Worm (Caenorhabditis elegans) whole organism, L4 larva: Measurements from ENCODE around the gene F48E8.4.
A peak's percentile ranks its signal among the peaks of the same experiment; 100 is the strongest.

ENCODE experiments used
- F10B5.3 ChIP-seq: sonication (generic microtip); optimal IDR thresholded peaks from 2 replicates; lab custom pipeline; 2016; ENCODE audit warnings: mild to moderate bottlenecking, missing genetic modification characterization, missing compliant biosample characterization
- F26F4.8 ChIP-seq: fragments of 200-800 bp; sonication (Bioruptor generic); conservative IDR thresholded peaks from 2 replicates; pipeline ENCODE4 v1.3.6; 2022; ENCODE audit warnings: missing genetic modification characterization, missing compliant biosample characterization
- F37D6.2 ChIP-seq: sonication (generic microtip); optimal IDR thresholded peaks from 2 replicates; lab custom pipeline; 2016; ENCODE audit warnings: mild to moderate bottlenecking, missing genetic modification characterization, missing compliant biosample characterization
- F44E2.7 ChIP-seq: fragments of 200-800 bp; sonication (Bioruptor generic); IDR thresholded peaks from 2 replicates; pipeline ENCODE4 v2.1.2; 2022; ENCODE audit warnings: missing genetic modification characterization, missing compliant biosample characterization
- F49E8.2 ChIP-seq: sonication (generic microtip); optimal IDR thresholded peaks from 2 replicates; lab custom pipeline; 2016; ENCODE audit warnings: missing compliant biosample characterization, mild to moderate bottlenecking, missing genetic modification characterization, borderline replicate concordance
- Y48G9A.11 ChIP-seq: fragments of 200-800 bp; sonication (Bioruptor generic); IDR thresholded peaks from 2 replicates; pipeline ENCODE4 v1.3.6; 2022; ENCODE audit warnings: missing genetic modification reagents, missing genetic modification characterization, missing compliant biosample characterization
- ZK337.2 ChIP-seq: fragments of 200-800 bp; sonication (Bioruptor generic); IDR thresholded peaks from 2 replicates; pipeline ENCODE4 v1.3.6; 2022; ENCODE audit warnings: missing genetic modification reagents, missing genetic modification characterization, missing compliant biosample characterization
- ama-1 ChIP-seq: fragments of 150-350 bp; optimal IDR thresholded peaks from 2 replicates; lab custom pipeline; 2014; ENCODE audit warnings: inconsistent platforms, mixed read lengths
- ceh-20 ChIP-seq: fragments of 200-800 bp; sonication (Bioruptor generic); IDR thresholded peaks from 2 replicates; pipeline ENCODE4 v1.3.6; 2022; ENCODE audit warnings: missing genetic modification reagents, missing genetic modification characterization, missing compliant biosample characterization
- ceh-32 ChIP-seq: sonication (generic microtip); optimal IDR thresholded peaks from 2 replicates; lab custom pipeline; 2016; ENCODE audit warnings: mild to moderate bottlenecking, missing genetic modification characterization, missing compliant biosample characterization; ENCODE audit not compliant: poor library complexity
- ces-1 ChIP-seq: fragments of 150-350 bp; sonication (generic microtip); optimal IDR thresholded peaks from 4 replicates; lab custom pipeline; 2014; ENCODE audit warnings: missing biosample characterization, missing genetic modification reagents, missing genetic modification characterization
- cey-2 ChIP-seq: sonication (generic microtip); optimal IDR thresholded peaks from 3 replicates; lab custom pipeline; 2017; ENCODE audit warnings: missing genetic modification characterization, mild to moderate bottlenecking, missing compliant biosample characterization, antibody characterized with exemption, borderline replicate concordance; ENCODE audit not compliant: insufficient read depth
- ctbp-1 ChIP-seq: fragments of 200-800 bp; sonication (Bioruptor generic); IDR thresholded peaks from 2 replicates; pipeline ENCODE4 v1.3.6; 2022; ENCODE audit warnings: missing genetic modification reagents, missing genetic modification characterization, missing compliant biosample characterization
- daf-16 ChIP-seq, 3 experiments: sonication (generic microtip); optimal IDR thresholded peaks; 2 replicates each; lab custom pipeline; 2016 to 2017; ENCODE audit warnings: missing genetic modification characterization in 3 of 3, missing genetic modification reagents in 3 of 3, mild to moderate bottlenecking in 2 of 3, missing compliant biosample characterization in 2 of 3, missing biosample characterization in 1 of 3, moderate library complexity in 1 of 3
- daf-19 ChIP-seq: fragments of 200-800 bp; sonication (Bioruptor generic); conservative IDR thresholded peaks from 2 replicates; pipeline ENCODE4 v1.3.6; 2022; ENCODE audit warnings: missing genetic modification characterization, missing compliant biosample characterization
- dmd-6 ChIP-seq: fragments of 200-800 bp; sonication (Bioruptor generic); IDR thresholded peaks from 2 replicates; pipeline ENCODE4 v1.3.6; 2022; ENCODE audit warnings: missing genetic modification reagents, missing genetic modification characterization, missing compliant biosample characterization
- dve-1 ChIP-seq: sonication (generic microtip); optimal IDR thresholded peaks from 2 replicates; lab custom pipeline; 2017; ENCODE audit warnings: antibody characterized with exemption, mild to moderate bottlenecking, missing genetic modification characterization, missing compliant biosample characterization; ENCODE audit not compliant: insufficient read depth
- egl-27 ChIP-seq: sonication (generic microtip); optimal IDR thresholded peaks from 3 replicates; lab custom pipeline; 2017; ENCODE audit warnings: missing biosample characterization, missing genetic modification reagents, missing genetic modification characterization
- egl-43 ChIP-seq: fragments of 200-800 bp; sonication (Bioruptor generic); IDR thresholded peaks from 2 replicates; pipeline ENCODE4 v1.3.6; 2022; ENCODE audit warnings: missing genetic modification reagents, missing genetic modification characterization, missing compliant biosample characterization
- hif-1 ChIP-seq, 2 experiments: sonication (generic microtip); optimal IDR thresholded peaks; 2 replicates each; lab custom pipeline; 2016 to 2017; ENCODE audit warnings: missing compliant biosample characterization in 2 of 2, missing genetic modification characterization in 2 of 2, missing genetic modification reagents in 2 of 2, missing genotype in 2 of 2, mild to moderate bottlenecking in 1 of 2
- hlh-11 ChIP-seq: fragments of 200-800 bp; sonication (Bioruptor generic); optimal IDR thresholded peaks from 2 replicates; lab custom pipeline; 2018; ENCODE audit warnings: mild to moderate bottlenecking, missing genetic modification characterization, missing compliant biosample characterization
- hlh-30 ChIP-seq: sonication (generic microtip); optimal IDR thresholded peaks from 2 replicates; lab custom pipeline; 2017; ENCODE audit warnings: antibody characterized with exemption, mild to moderate bottlenecking, missing genetic modification characterization, missing compliant biosample characterization; ENCODE audit not compliant: insufficient read depth
- hmg-1.1 ChIP-seq: fragments of 200-800 bp; sonication (Bioruptor generic); IDR thresholded peaks from 2 replicates; pipeline ENCODE4 v1.3.6; 2022; ENCODE audit warnings: missing genetic modification reagents, missing genetic modification characterization, missing compliant biosample characterization
- lin-13 ChIP-seq: fragments of 150-350 bp; optimal IDR thresholded peaks from 2 replicates; lab custom pipeline; 2014; ENCODE audit warnings: missing biosample characterization, missing genetic modification reagents, missing genetic modification characterization
- lin-29 ChIP-seq: fragments of 200-800 bp; sonication (Bioruptor generic); IDR thresholded peaks from 2 replicates; pipeline ENCODE4 v1.3.6; 2022; ENCODE audit warnings: missing genetic modification reagents, missing genetic modification characterization, missing compliant biosample characterization
- mdl-1 ChIP-seq, 2 experiments: fragments of 150-350 bp in 1 of 2; sonication (generic microtip) in 1 of 2; optimal IDR thresholded peaks; 2 replicates each; lab custom pipeline; 2014 to 2017; ENCODE audit warnings: missing biosample characterization in 2 of 2, missing genetic modification characterization in 2 of 2
- mdt-29 ChIP-seq: fragments of 200-800 bp; sonication (Bioruptor generic); IDR thresholded peaks from 2 replicates; pipeline ENCODE4 v1.3.6; 2022; ENCODE audit warnings: missing genetic modification reagents, missing genetic modification characterization, missing compliant biosample characterization
- mes-2 ChIP-seq: sonication (generic microtip); optimal IDR thresholded peaks from 2 replicates; lab custom pipeline; 2016; ENCODE audit warnings: missing genotype, mild to moderate bottlenecking, missing genetic modification characterization, missing compliant biosample characterization; ENCODE audit not compliant: poor library complexity, severe bottlenecking
- mxl-3 ChIP-seq: fragments of 200-800 bp; sonication (Bioruptor generic); optimal IDR thresholded peaks from 2 replicates; lab custom pipeline; 2018; ENCODE audit warnings: mild to moderate bottlenecking, missing genetic modification characterization, missing compliant biosample characterization
- nhr-10 ChIP-seq: fragments of 150-350 bp; optimal IDR thresholded peaks from 2 replicates; lab custom pipeline; 2014; ENCODE audit warnings: missing biosample characterization, missing genetic modification characterization
- nhr-102 ChIP-seq: sonication (generic microtip); optimal IDR thresholded peaks from 2 replicates; lab custom pipeline; 2016; ENCODE audit warnings: mild to moderate bottlenecking, missing genetic modification characterization, moderate library complexity, missing compliant biosample characterization
- nhr-11 ChIP-seq: fragments of 150-350 bp; optimal IDR thresholded peaks from 2 replicates; lab custom pipeline; 2014; ENCODE audit warnings: missing biosample characterization, missing genetic modification characterization
- nhr-111 ChIP-seq: fragments of 200-800 bp; sonication (Bioruptor generic); optimal IDR thresholded peaks from 2 replicates; lab custom pipeline; 2018; ENCODE audit warnings: mild to moderate bottlenecking, missing genetic modification characterization, missing compliant biosample characterization
- nhr-237 ChIP-seq: sonication (generic microtip); optimal IDR thresholded peaks from 2 replicates; lab custom pipeline; 2017; ENCODE audit warnings: missing biosample characterization, missing genetic modification characterization
- nhr-28 ChIP-seq: fragments of 150-350 bp; optimal IDR thresholded peaks from 2 replicates; lab custom pipeline; 2014; ENCODE audit warnings: missing biosample characterization, missing genetic modification characterization
- nhr-41 ChIP-seq: fragments of 200-800 bp; sonication (Bioruptor generic); IDR thresholded peaks from 2 replicates; pipeline ENCODE4 v1.3.6; 2022; ENCODE audit warnings: missing genetic modification reagents, missing genetic modification characterization, missing compliant biosample characterization
- nhr-48 ChIP-seq: sonication (generic microtip); optimal IDR thresholded peaks from 2 replicates; lab custom pipeline; 2016; ENCODE audit warnings: mild to moderate bottlenecking, missing genetic modification characterization, missing compliant biosample characterization
- nhr-6 ChIP-seq: fragments of 150-350 bp; optimal IDR thresholded peaks from 2 replicates; lab custom pipeline; 2014; ENCODE audit warnings: missing biosample characterization, missing genetic modification characterization
- nhr-76 ChIP-seq: fragments of 150-350 bp; optimal IDR thresholded peaks from 2 replicates; lab custom pipeline; 2014; ENCODE audit warnings: missing biosample characterization, missing genetic modification characterization
- php-3 ChIP-seq: fragments of 200-800 bp; sonication (Bioruptor generic); IDR thresholded peaks from 2 replicates; pipeline ENCODE4 v1.3.6; 2022; ENCODE audit warnings: missing genetic modification reagents, missing genetic modification characterization, missing compliant biosample characterization
- pqm-1 ChIP-seq: sonication (generic microtip); optimal IDR thresholded peaks from 2 replicates; lab custom pipeline; 2017; ENCODE audit warnings: missing biosample characterization, missing genetic modification characterization
- snpc-4 ChIP-seq: fragments of 150-350 bp; optimal IDR thresholded peaks from 2 replicates; lab custom pipeline; 2014; ENCODE audit warnings: missing biosample characterization, missing genetic modification characterization
- unc-130 ChIP-seq: sonication (generic microtip); optimal IDR thresholded peaks from 2 replicates; lab custom pipeline; 2016; ENCODE audit warnings: missing genetic modification reagents, missing genetic modification characterization, missing compliant biosample characterization
- unc-62 ChIP-seq, 3 experiments: fragments of 150-350 bp in 1 of 3; sonication (generic microtip); optimal IDR thresholded peaks in 2 of 3; peaks in 1 of 3; 1 replicate in 1 of 3; 2 replicates in 2 of 3; lab custom pipeline; 2014 to 2017; ENCODE audit warnings: missing biosample characterization in 3 of 3, missing genetic modification characterization in 3 of 3, missing genetic modification reagents in 3 of 3, missing genotype in 1 of 3
- vab-7 ChIP-seq: fragments of 200-800 bp; sonication (Bioruptor generic); IDR thresholded peaks from 2 replicates; pipeline ENCODE4 v1.3.6; 2022; ENCODE audit warnings: missing genetic modification reagents, missing genetic modification characterization, missing compliant biosample characterization
- zfp-2 ChIP-seq: sonication (generic microtip); optimal IDR thresholded peaks from 2 replicates; lab custom pipeline; 2016; ENCODE audit warnings: mild to moderate bottlenecking, missing genetic modification characterization, missing compliant biosample characterization
- zfp-3 ChIP-seq: fragments of 200-800 bp; sonication (Bioruptor generic); conservative IDR thresholded peaks from 2 replicates; pipeline ENCODE4 v1.3.6; 2022; ENCODE audit warnings: missing genetic modification reagents, missing genetic modification characterization, missing compliant biosample characterization
- zip-2 ChIP-seq: fragments of 150-350 bp; optimal IDR thresholded peaks from 2 replicates; lab custom pipeline; 2014; ENCODE audit warnings: missing biosample characterization, missing genetic modification characterization
- ztf-11 ChIP-seq: fragments of 150-350 bp; optimal IDR thresholded peaks from 2 replicates; lab custom pipeline; 2014; ENCODE audit warnings: missing biosample characterization, missing genetic modification characterization

The F48E8.4 gene

ce11 chrIII:5506023-5506597 is 52.7 kb downstream of the F48E8.4 start (continued):
- TF ChIP-seq hlh-30 (tag; lab: Kevin White, UChicago) = peak; percentile 44
- no peak for TF ChIP-seq zfp-2 (tag; lab: Kevin White, UChicago)
- no peak for TF ChIP-seq cey-2 (tag; lab: Kevin White, UChicago)
- no peak for TF ChIP-seq ztf-11 (tag; lab: Kevin White, UChicago)
- TF ChIP-seq nhr-237 (tag; lab: Kevin White, UChicago) = no peak
- TF ChIP-seq unc-130 (GFP tag; lab: Kevin White, UChicago) = no peak
- TF ChIP-seq lin-13 (GFP tag; lab: Kevin White, UChicago) = peak; percentile 61
- TF ChIP-seq nhr-6 = no peak
- TF ChIP-seq F37D6.2 (tag; lab: Kevin White, UChicago) = no peak
- peak; percentile 7; the same call in 1 of the 2 replicates for TF ChIP-seq dmd-6 (GFP tag; lab: Robert Waterston, UW)
- TF ChIP-seq F44E2.7 (GFP tag; lab: Robert Waterston, UW) = no peak
- no peak for TF ChIP-seq dve-1 (tag; lab: Kevin White, UChicago)
- no peak for TF ChIP-seq daf-19 (GFP tag; lab: Robert Waterston, UW)
- TF ChIP-seq zip-2 = no peak
- TF ChIP-seq mxl-3 = no peak
- no peak for TF ChIP-seq nhr-76 (tag; lab: Kevin White, UChicago)
- TF ChIP-seq nhr-48 (tag; lab: Kevin White, UChicago) = no peak
- TF ChIP-seq pqm-1 = no peak
- peak; percentile 86 for TF ChIP-seq ama-1 (lab: Kevin White, UChicago)
- peak in 1 of 2 experiments; percentile 18 for TF ChIP-seq mdl-1 (tag; optimal IDR thresholded peaks at IDR 0.05; lab: Kevin White, UChicago)
- no peak for TF ChIP-seq hif-1 (tag; optimal IDR thresholded peaks at IDR 0.05; lab: Kevin White, UChicago)
- TF ChIP-seq vab-7 (GFP tag; lab: Robert Waterston, UW) = no peak
- peak; percentile 50 for TF ChIP-seq nhr-111 (GFP tag; lab: Kevin White, UChicago)
- TF ChIP-seq nhr-10 = peak; percentile 76
- peak; percentile 18 for TF ChIP-seq hlh-11 (tag; lab: Kevin White, UChicago)
- no peak for TF ChIP-seq F49E8.2 (tag; lab: Kevin White, UChicago)
- no peak for TF ChIP-seq F10B5.3 (tag; lab: Kevin White, UChicago)
- TF ChIP-seq zfp-3 (GFP tag; lab: Robert Waterston, UW) = peak; percentile 88; the same call in 1 of the 2 replicates
- no peak for TF ChIP-seq snpc-4 (tag; lab: Kevin White, UChicago)
- TF ChIP-seq hmg-1.1 (GFP tag; lab: Robert Waterston, UW) = no peak
- TF ChIP-seq ces-1 = no peak
- no peak for TF ChIP-seq Y48G9A.11 (GFP tag; lab: Robert Waterston, UW)
- TF ChIP-seq egl-43 = no peak
- no peak for TF ChIP-seq ceh-32 (tag; lab: Kevin White, UChicago)
- peak; percentile 38 for TF ChIP-seq php-3 (GFP tag; lab: Robert Waterston, UW)
- peak; percentile 44 for TF ChIP-seq nhr-102 (tag; lab: Kevin White, UChicago)
- no peak for TF ChIP-seq egl-27
- no peak for TF ChIP-seq lin-29
- TF ChIP-seq mes-2 (tag; lab: Kevin White, UChicago) = peak; percentile 32
- TF ChIP-seq nhr-41 (GFP tag; lab: Robert Waterston, UW) = no peak
- no peak for TF ChIP-seq unc-62 (GFP tag; optimal IDR thresholded peaks at IDR 0.05 in 1 of 2; lab: Kevin White, UChicago)
- TF ChIP-seq unc-62 (tag; optimal IDR thresholded peaks at IDR 0.05; lab: Kevin White, UChicago) = no peak
- TF ChIP-seq nhr-11 (tag; lab: Kevin White, UChicago) = no peak
- no peak for TF ChIP-seq F26F4.8
- TF ChIP-seq mdt-29 (GFP tag; lab: Robert Waterston, UW) = no peak; the same call in 1 of the 2 replicates
- TF ChIP-seq ceh-20 (GFP tag; lab: Robert Waterston, UW) = no peak
- TF ChIP-seq daf-16 (GFP tag; optimal IDR thresholded peaks at IDR 0.05; lab: Kevin White, UChicago) = no peak
- peak; percentile 32 for TF ChIP-seq daf-16 (tag; optimal IDR thresholded peaks at IDR 0.05; lab: Kevin White, UChicago)
- TF ChIP-seq nhr-28 (tag; lab: Kevin White, UChicago) = no peak
- no peak for TF ChIP-seq ctbp-1 (GFP tag; lab: Robert Waterston, UW)
- TF ChIP-seq ZK337.2 (GFP tag; lab: Robert Waterston, UW) = no peak; the same call in 1 of the 2 replicates
